Worm (Caenorhabditis elegans) whole organism, L4/young adult: Measurements from ENCODE around the gene H43I07.4.

Source experiments
- W03F9.2 ChIP-seq: fragments of 150-350 bp; optimal IDR thresholded peaks from 2 replicates; lab custom pipeline; 2014; ENCODE audit warnings: missing biosample characterization, missing genetic modification characterization
- dao-5 ChIP-seq: sonication (generic microtip); optimal IDR thresholded peaks from 2 replicates; lab custom pipeline; 2016; ENCODE audit warnings: missing genotype, missing genetic modification characterization, moderate library complexity, missing compliant biosample characterization

- TF ChIP-seq dao-5 (tag; lab: Kevin White, UChicago) (no peak), W03F9.2 (tag; lab: Kevin White, UChicago) (no peak)
These were observed 33.4 kb upstream of the H43I07.4 start for ce11 chrV:4182546-4182945.
